Fruit fly (Drosophila melanogaster) whole organism, pupa: ENCODE results near the gene Vps39.

Source experiments
- CG10348 ChIP-seq: fragments of 200-800 bp; sonication (Bioruptor generic); IDR thresholded peaks from 2 replicates; pipeline ENCODE4 v1.3.6; 2022; ENCODE audit warnings: missing biosample characterization, missing genetic modification characterization
- CG12605 ChIP-seq: fragments of 200-800 bp; sonication (Bioruptor generic); IDR thresholded peaks from 2 replicates; pipeline ENCODE4 v1.3.6; 2022; ENCODE audit warnings: missing biosample characterization, missing genetic modification characterization
- CG13204 ChIP-seq: fragments of 200-800 bp; sonication (Bioruptor generic); optimal IDR thresholded peaks from 2 replicates; lab custom pipeline; 2018; ENCODE audit warnings: missing biosample characterization, mild to moderate bottlenecking, missing genetic modification characterization, moderate library complexity
- CG14655 ChIP-seq: fragments of 200-800 bp; sonication (Bioruptor generic); optimal IDR thresholded peaks from 3 replicates; lab custom pipeline; 2017; ENCODE audit warnings: mild to moderate bottlenecking, missing biosample characterization, missing genetic modification reagents, missing genetic modification characterization
- CG15710 ChIP-seq: fragments of 200-800 bp; sonication (Bioruptor generic); optimal IDR thresholded peaks from 2 replicates; lab custom pipeline; 2018; ENCODE audit warnings: missing biosample characterization, mild to moderate bottlenecking, missing genetic modification characterization, moderate library complexity
- CG17806 ChIP-seq: fragments of 200-800 bp; sonication (Bioruptor generic); optimal IDR thresholded peaks from 2 replicates; lab custom pipeline; 2018; ENCODE audit warnings: missing biosample characterization, mild to moderate bottlenecking, missing genetic modification characterization, moderate library complexity
- CG32121 ChIP-seq: fragments of 200-800 bp; sonication (Bioruptor generic); IDR thresholded peaks from 2 replicates; pipeline ENCODE4 v1.3.6; 2022; ENCODE audit warnings: missing biosample characterization, missing genetic modification characterization
- CG34367 ChIP-seq: fragments of 200-800 bp; sonication (Bioruptor generic); optimal IDR thresholded peaks from 2 replicates; lab custom pipeline; 2018; ENCODE audit warnings: missing biosample characterization, mild to moderate bottlenecking, missing genetic modification characterization
- CG4496 ChIP-seq: fragments of 200-800 bp; sonication (Bioruptor generic); IDR thresholded peaks from 3 replicates; pipeline ENCODE4 v1.3.6; 2022; ENCODE audit warnings: missing biosample characterization, missing genetic modification characterization
- CG8159 ChIP-seq: fragments of 200-800 bp; sonication (Bioruptor generic); optimal IDR thresholded peaks from 3 replicates; lab custom pipeline; 2018; ENCODE audit warnings: missing biosample characterization, mild to moderate bottlenecking, missing genetic modification characterization, moderate library complexity
- CG8301 ChIP-seq: fragments of 200-800 bp; sonication (Bioruptor generic); optimal IDR thresholded peaks from 2 replicates; lab custom pipeline; 2018; ENCODE audit warnings: missing biosample characterization, mild to moderate bottlenecking, missing genetic modification characterization
- CG9948 ChIP-seq: fragments of 200-800 bp; sonication (Bioruptor generic); optimal IDR thresholded peaks from 2 replicates; lab custom pipeline; 2018; ENCODE audit warnings: missing biosample characterization, mild to moderate bottlenecking, missing genetic modification characterization, moderate library complexity
- D1 ChIP-seq: fragments of 200-800 bp; sonication (Bioruptor generic); optimal IDR thresholded peaks from 2 replicates; lab custom pipeline; 2018; ENCODE audit warnings: missing biosample characterization, mild to moderate bottlenecking, missing genetic modification characterization, moderate library complexity
- EcR ChIP-seq: fragments of 200-800 bp; sonication (Bioruptor generic); optimal IDR thresholded peaks from 3 replicates; lab custom pipeline; 2019; ENCODE audit warnings: missing biosample characterization, missing genetic modification characterization, mild to moderate bottlenecking, moderate library complexity, missing genetic modification reagents
- Ets98B ChIP-seq: fragments of 200-800 bp; sonication (Bioruptor generic); IDR thresholded peaks from 2 replicates; pipeline ENCODE4 v1.3.6; 2022; ENCODE audit warnings: missing biosample characterization, missing genetic modification characterization
- Pif1A ChIP-seq: fragments of 200-800 bp; sonication (Bioruptor generic); optimal IDR thresholded peaks from 3 replicates; lab custom pipeline; 2016; ENCODE audit warnings: missing biosample characterization, missing genetic modification characterization
- Pif1B ChIP-seq: fragments of 200-800 bp; sonication (Bioruptor generic); optimal IDR thresholded peaks from 3 replicates; lab custom pipeline; 2016; ENCODE audit warnings: missing biosample characterization, missing genetic modification characterization
- Snoo ChIP-seq: fragments of 200-800 bp; sonication (Bioruptor generic); optimal IDR thresholded peaks from 3 replicates; lab custom pipeline; 2017; ENCODE audit warnings: missing biosample characterization, mild to moderate bottlenecking, missing genetic modification characterization, inconsistent platforms
- fd96Ca ChIP-seq: fragments of 200-800 bp; sonication (Bioruptor generic); IDR thresholded peaks from 3 replicates; pipeline ENCODE4 v1.3.6; 2022; ENCODE audit warnings: missing biosample characterization, missing genetic modification characterization
- gl ChIP-seq: fragments of 200-800 bp; sonication (Bioruptor generic); optimal IDR thresholded peaks from 2 replicates; lab custom pipeline; 2018; ENCODE audit warnings: missing biosample characterization, mild to moderate bottlenecking, missing genetic modification characterization
- rn ChIP-seq: fragments of 200-800 bp; sonication (Bioruptor generic); IDR thresholded peaks from 2 replicates; pipeline ENCODE4 v1.3.6; 2022; ENCODE audit warnings: missing biosample characterization, missing genetic modification characterization

Vps39 gene

dm6 chr3R:18228713-18229222 lies 45.5 kb downstream of the Vps39 start:
- TF ChIP-seq Ets98B, result peak; percentile 29; the same call in 1 of the 2 replicates
- no peak for TF ChIP-seq Pif1A (GFP tag; lab: Kevin White, UChicago)

- TF ChIP-seq Pif1B (no peak), CG34367 (tag; lab: Kevin White, UChicago) (no peak), CG12605 (GFP tag; lab: Robert Waterston, UW) (no peak)
- TF ChIP-seq, all 21 proteins: peak for 0
Measured at dm6 chr3R:18227385-18227784, 46.9 kb downstream of the Vps39 start.

dm6 chr3R:18226809-18227157 lies 47.5 kb downstream of the Vps39 start:
- TF ChIP-seq Ets98B (no peak), CG12605 (GFP tag; lab: Robert Waterston, UW) (no peak), fd96Ca (GFP tag; lab: Robert Waterston, UW) (no peak), CG13204 (GFP tag; lab: Kevin White, UChicago) (no peak), rn (GFP tag; lab: Robert Waterston, UW) (no peak), CG10348 (GFP tag; lab: Robert Waterston, UW) (no peak), D1 (no peak), Snoo (tag; lab: Kevin White, UChicago) (no peak), EcR (GFP tag; lab: Kevin White, UChicago) (peak; percentile 73), CG17806 (tag; lab: Kevin White, UChicago) (no peak), CG15710 (tag; lab: Kevin White, UChicago) (no peak), CG34367 (tag; lab: Kevin White, UChicago) (no peak), CG32121 (GFP tag; lab: Robert Waterston, UW) (0 out of 2 replicates have a peak, but pooled peaks have one; percentile 25), CG14655 (no peak), CG4496 (GFP tag; lab: Robert Waterston, UW) (peak; percentile 24; the same call in 2 of the 3 replicates)

dm6 chr3R:18226043-18226808 lies 48.0 kb downstream of the Vps39 start, which contains the start of the genes CG7168 and Mdh2:
TSS of gene CG7168 (minus strand) at chr3R:18226082.
TSS of gene Mdh2 (plus strand) at chr3R:18226396.
- TF ChIP-seq CG17806 (tag; lab: Kevin White, UChicago) (no peak), Ets98B (no peak), EcR (GFP tag; lab: Kevin White, UChicago) (peak; percentile 6), CG8301 (tag; lab: Kevin White, UChicago) (no peak), rn (GFP tag; lab: Robert Waterston, UW) (no peak), CG9948 (tag; lab: Kevin White, UChicago) (no peak), gl (no peak), fd96Ca (GFP tag; lab: Robert Waterston, UW) (no peak)
- TF ChIP-seq, all 21 proteins: peak for 1

- TF ChIP-seq CG10348 (GFP tag; lab: Robert Waterston, UW), result no peak
- no peak for TF ChIP-seq Pif1A (GFP tag; lab: Kevin White, UChicago)
- no peak for TF ChIP-seq CG8301 (tag; lab: Kevin White, UChicago)
- peak; percentile 33 for TF ChIP-seq Snoo (tag; lab: Kevin White, UChicago)
- no peak for TF ChIP-seq rn (GFP tag; lab: Robert Waterston, UW)
- no peak for TF ChIP-seq CG34367 (tag; lab: Kevin White, UChicago)
- peak; percentile 5 for TF ChIP-seq CG9948 (tag; lab: Kevin White, UChicago)
- peak; percentile 32; the same call in 1 of the 2 replicates for TF ChIP-seq Ets98B
- TF ChIP-seq CG12605 (GFP tag; lab: Robert Waterston, UW), result peak; percentile 25; the same call in 1 of the 2 replicates
- no peak for TF ChIP-seq CG13204 (GFP tag; lab: Kevin White, UChicago)
- TF ChIP-seq EcR (GFP tag; lab: Kevin White, UChicago), result peak; percentile 86
- TF ChIP-seq CG17806 (tag; lab: Kevin White, UChicago), result peak; percentile 37
- TF ChIP-seq CG15710 (tag; lab: Kevin White, UChicago), result peak; percentile 49
- peak; percentile 42 for TF ChIP-seq CG8159 (tag; lab: Kevin White, UChicago)
- TF ChIP-seq CG14655, result no peak
- TF ChIP-seq CG4496 (GFP tag; lab: Robert Waterston, UW), result no peak
- peak; percentile 61; the same call in 2 of the 3 replicates for TF ChIP-seq fd96Ca (GFP tag; lab: Robert Waterston, UW)
- TF ChIP-seq D1, result no peak
- TF ChIP-seq Pif1B, result no peak
- TF ChIP-seq gl, result no peak
- 0 out of 2 replicates have a peak, but pooled peaks have one; percentile 35 for TF ChIP-seq CG32121 (GFP tag; lab: Robert Waterston, UW)
- TF ChIP-seq, all 21 proteins: peak for 10
Measured at dm6 chr3R:18223434-18223833, 50.8 kb downstream of the Vps39 start, which contains the start of the genes mTerf5 and Non3. TSS of gene mTerf5 (minus strand) at chr3R:18223682. TSS of gene Non3 (plus strand) at chr3R:18223722.
